Worm (Caenorhabditis elegans): ENCODE data around the gene fbxa-118.

DNA sequence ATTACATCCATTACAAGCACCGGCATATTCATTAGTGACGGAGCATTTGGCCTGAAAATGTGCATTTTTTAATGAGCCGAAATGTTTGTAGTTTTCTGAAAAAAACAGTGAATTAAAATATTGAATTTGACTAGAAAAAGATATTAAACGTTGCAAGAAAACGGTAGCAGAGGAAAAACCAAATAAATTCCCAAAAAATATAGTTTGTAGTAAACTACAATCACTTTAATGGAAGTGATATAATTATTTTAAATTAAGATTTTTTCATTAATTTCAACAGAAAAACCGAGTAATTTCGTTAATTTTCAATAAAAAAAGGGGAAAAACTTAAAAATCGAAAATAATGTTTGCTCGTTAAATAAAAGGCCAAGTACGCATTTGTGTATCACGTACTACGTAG is 5.5 kb downstream of the fbxa-118 start, which contains the start of gene M162.15:
- no peak for TF ChIP-seq tbx-9 (tag; optimal IDR thresholded peaks at IDR 0.05; ENCODE audit: borderline replicate concordance)
- TF ChIP-seq K12H6.12 (tag; optimal IDR thresholded peaks at IDR 0.05): no peak
- TF ChIP-seq sea-2 (GFP tag; IDR thresholded peaks at IDR 0.05): no peak
